Worm (Caenorhabditis elegans) whole organism, young adult: ENCODE measurements around the gene B0310.1.
A peak's percentile ranks its signal among the peaks of the same experiment; 100 is the strongest.

Source experiments
- B0019.2 ChIP-seq: fragments of 200-800 bp; sonication (Bioruptor generic); conservative IDR thresholded peaks from 2 replicates; pipeline ENCODE4 v1.3.6; 2022; ENCODE audit warnings: missing genetic modification reagents, missing genetic modification characterization, missing compliant biosample characterization
- B0035.1 ChIP-seq: sonication (generic microtip); optimal IDR thresholded peaks from 2 replicates; lab custom pipeline; 2016; ENCODE audit warnings: missing genetic modification characterization, mild to moderate bottlenecking, missing compliant biosample characterization, missing genotype, missing genetic modification reagents
- C06A6.2 ChIP-seq: fragments of 200-800 bp; sonication (Bioruptor generic); conservative IDR thresholded peaks from 2 replicates; pipeline ENCODE4 v1.3.6; 2022; ENCODE audit warnings: missing genetic modification characterization, missing compliant biosample characterization
- D2030.7 ChIP-seq: fragments of 200-800 bp; sonication (Bioruptor generic); IDR thresholded peaks from 2 replicates; pipeline ENCODE4 v1.3.6; 2022; ENCODE audit warnings: missing genetic modification reagents, missing genetic modification characterization, missing compliant biosample characterization
- F37B4.10 ChIP-seq: fragments of 200-800 bp; sonication (Bioruptor generic); IDR thresholded peaks from 2 replicates; pipeline ENCODE4 v1.3.6; 2022; ENCODE audit warnings: missing genetic modification characterization, missing compliant biosample characterization
- F39B2.1 ChIP-seq: fragments of 200-800 bp; sonication (Bioruptor generic); IDR thresholded peaks from 2 replicates; pipeline ENCODE4 v1.3.6; 2022; ENCODE audit warnings: missing genetic modification reagents, missing genetic modification characterization, missing compliant biosample characterization
- aptf-2 ChIP-seq: fragments of 200-800 bp; sonication (Bioruptor generic); conservative IDR thresholded peaks from 2 replicates; pipeline ENCODE4 v1.3.6; 2022; ENCODE audit warnings: missing genetic modification reagents, missing genetic modification characterization, missing compliant biosample characterization
- bed-1 ChIP-seq: fragments of 200-800 bp; sonication (Bioruptor generic); IDR thresholded peaks from 2 replicates; pipeline ENCODE4 v1.3.6; 2022; ENCODE audit warnings: missing genetic modification reagents, missing genetic modification characterization, missing compliant biosample characterization
- cebp-2 ChIP-seq: fragments of 200-800 bp; sonication (Bioruptor generic); IDR thresholded peaks from 2 replicates; pipeline ENCODE4 v1.3.6; 2022; ENCODE audit warnings: missing genetic modification characterization, missing compliant biosample characterization
- ceh-100 ChIP-seq: fragments of 200-800 bp; sonication (Bioruptor generic); IDR thresholded peaks from 2 replicates; pipeline ENCODE4 v1.3.6; 2022; ENCODE audit warnings: missing genetic modification reagents, missing genetic modification characterization, missing compliant biosample characterization
- ceh-27 ChIP-seq: fragments of 200-800 bp; sonication (Bioruptor generic); optimal IDR thresholded peaks from 2 replicates; lab custom pipeline; 2018; ENCODE audit warnings: mild to moderate bottlenecking, missing genetic modification characterization, moderate library complexity, missing compliant biosample characterization
- ceh-58 ChIP-seq: fragments of 200-800 bp; sonication (Bioruptor generic); IDR thresholded peaks from 2 replicates; pipeline ENCODE4 v1.3.6; 2022; ENCODE audit warnings: missing genetic modification characterization, missing compliant biosample characterization
- chd-7 ChIP-seq: sonication (generic microtip); optimal IDR thresholded peaks from 2 replicates; lab custom pipeline; 2016; ENCODE audit warnings: mild to moderate bottlenecking, missing genetic modification characterization, moderate library complexity, missing compliant biosample characterization
- dpl-1 ChIP-seq: fragments of 150-350 bp; optimal IDR thresholded peaks from 2 replicates; lab custom pipeline; 2014; ENCODE audit warnings: missing biosample characterization, missing genetic modification reagents, missing genetic modification characterization
- egl-44 ChIP-seq: fragments of 200-800 bp; sonication (Bioruptor generic); IDR thresholded peaks from 2 replicates; pipeline ENCODE4 v1.3.6; 2022; ENCODE audit warnings: missing genetic modification reagents, missing genetic modification characterization, missing compliant biosample characterization
- egrh-3 ChIP-seq: fragments of 200-800 bp; sonication (Bioruptor generic); IDR thresholded peaks from 2 replicates; pipeline ENCODE4 v1.3.6; 2022; ENCODE audit warnings: missing genetic modification reagents, missing genetic modification characterization, missing compliant biosample characterization
- him-1 ChIP-seq: sonication (generic microtip); optimal IDR thresholded peaks from 2 replicates; lab custom pipeline; 2016; ENCODE audit warnings: missing genotype, missing genetic modification reagents, missing genetic modification characterization, missing compliant biosample characterization
- hmg-1.2 ChIP-seq: fragments of 200-800 bp; sonication (Bioruptor generic); IDR thresholded peaks from 2 replicates; pipeline ENCODE4 v1.3.6; 2022; ENCODE audit warnings: missing genetic modification reagents, missing genetic modification characterization, missing compliant biosample characterization
- lag-1 ChIP-seq: fragments of 200-800 bp; sonication (Bioruptor generic); IDR thresholded peaks from 2 replicates; pipeline ENCODE4 v1.3.6; 2022; ENCODE audit warnings: missing genetic modification reagents, missing genetic modification characterization, missing compliant biosample characterization
- let-607 ChIP-seq, 2 experiments: fragments of 200-800 bp in 1 of 2; sonication (Bioruptor generic) in 1 of 2; sonication (generic microtip) in 1 of 2; optimal IDR thresholded peaks; 2 replicates each; lab custom pipeline; 2016 to 2018; ENCODE audit warnings: mild to moderate bottlenecking in 2 of 2, missing compliant biosample characterization in 2 of 2, missing genetic modification characterization in 2 of 2, moderate library complexity in 2 of 2, missing genotype in 1 of 2
- lin-40 ChIP-seq: sonication (generic microtip); optimal IDR thresholded peaks from 2 replicates; lab custom pipeline; 2016; ENCODE audit warnings: missing genetic modification characterization, mild to moderate bottlenecking, missing compliant biosample characterization, missing genotype, missing genetic modification reagents
- lin-54 ChIP-seq: fragments of 200-800 bp; sonication (Bioruptor generic); optimal IDR thresholded peaks from 2 replicates; lab custom pipeline; 2018; ENCODE audit warnings: mild to moderate bottlenecking, missing genetic modification characterization, missing compliant biosample characterization
- lir-1 ChIP-seq: fragments of 200-800 bp; sonication (Bioruptor generic); conservative IDR thresholded peaks from 2 replicates; pipeline ENCODE4 v1.3.6; 2022; ENCODE audit warnings: missing genetic modification reagents, missing genetic modification characterization, missing compliant biosample characterization
- madf-3 ChIP-seq: fragments of 200-800 bp; sonication (Bioruptor generic); IDR thresholded peaks from 2 replicates; pipeline ENCODE4 v1.3.6; 2022; ENCODE audit warnings: missing genetic modification reagents, missing genetic modification characterization, missing compliant biosample characterization
- nhr-120 ChIP-seq: fragments of 200-800 bp; sonication (Bioruptor generic); IDR thresholded peaks from 2 replicates; pipeline ENCODE4 v1.3.6; 2022; ENCODE audit warnings: missing genetic modification characterization, missing compliant biosample characterization
- rec-8 ChIP-seq, 2 experiments: sonication (generic microtip); optimal IDR thresholded peaks; 2 replicates each; lab custom pipeline; 2016; ENCODE audit warnings: mild to moderate bottlenecking in 2 of 2, missing genetic modification characterization in 2 of 2, missing genetic modification reagents in 2 of 2, missing genotype in 2 of 2, missing biosample characterization in 1 of 2, missing compliant biosample characterization in 1 of 2, moderate library complexity in 1 of 2
- repo-1 ChIP-seq: sonication (generic microtip); optimal IDR thresholded peaks from 2 replicates; lab custom pipeline; 2017; ENCODE audit warnings: mild to moderate bottlenecking, missing genetic modification characterization, missing compliant biosample characterization
- snpc-4 ChIP-seq, 5 experiments: fragments of 150-350 bp in 1 of 5; sonication (generic microtip) in 4 of 5; optimal IDR thresholded peaks; 2 replicates each; lab custom pipeline; 2014 to 2018; ENCODE audit warnings: missing genetic modification characterization in 5 of 5, missing biosample characterization in 3 of 5, antibody characterized with exemption in 2 of 5, mild to moderate bottlenecking in 2 of 5, missing compliant biosample characterization in 2 of 5, missing genotype in 2 of 5, moderate library complexity in 2 of 5, missing genetic modification reagents in 1 of 5
- somi-1 ChIP-seq: fragments of 200-800 bp; sonication (Bioruptor generic); optimal IDR thresholded peaks from 2 replicates; lab custom pipeline; 2018; ENCODE audit warnings: mild to moderate bottlenecking, missing genetic modification characterization, missing compliant biosample characterization
- sptf-2 ChIP-seq: fragments of 200-800 bp; sonication (Bioruptor generic); optimal IDR thresholded peaks from 2 replicates; lab custom pipeline; 2018; ENCODE audit warnings: mild to moderate bottlenecking, missing genetic modification characterization, missing compliant biosample characterization
- tbx-9 ChIP-seq: sonication (generic microtip); optimal IDR thresholded peaks from 2 replicates; lab custom pipeline; 2016; ENCODE audit warnings: borderline replicate concordance, missing genetic modification characterization, inconsistent platforms, missing compliant biosample characterization
- zfh-2 ChIP-seq: fragments of 200-800 bp; sonication (Bioruptor generic); conservative IDR thresholded peaks from 2 replicates; pipeline ENCODE4 v1.3.6; 2022; ENCODE audit warnings: missing genetic modification reagents, missing genetic modification characterization, missing compliant biosample characterization
- ztf-25 ChIP-seq: fragments of 200-800 bp; sonication (Bioruptor generic); IDR thresholded peaks from 2 replicates; pipeline ENCODE4 v1.3.6; 2022; ENCODE audit warnings: missing genetic modification reagents, missing genetic modification characterization, missing compliant biosample characterization
- ztf-3 ChIP-seq: fragments of 200-800 bp; sonication (Bioruptor generic); optimal IDR thresholded peaks from 2 replicates; lab custom pipeline; 2018; ENCODE audit warnings: mild to moderate bottlenecking, missing genetic modification characterization, missing compliant biosample characterization

B0310.1 gene

DNA sequence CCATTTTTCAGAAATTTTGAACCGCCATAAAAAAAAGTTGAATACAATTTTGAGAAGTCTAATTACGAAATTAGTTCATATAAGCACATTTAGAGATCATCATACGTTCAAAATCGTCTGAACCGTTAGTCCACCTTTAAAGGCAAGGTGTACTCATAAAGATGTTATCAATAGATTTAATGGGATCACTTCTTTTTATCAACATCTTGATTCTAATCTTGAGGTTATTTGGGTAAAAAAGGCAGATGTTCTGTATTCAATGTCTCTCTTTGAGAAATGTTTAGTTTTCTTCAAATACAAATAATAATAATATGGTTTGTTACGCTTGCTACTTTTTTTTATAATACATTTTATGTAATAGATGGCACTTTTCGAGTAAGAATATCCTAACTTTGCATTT, 33.7 kb upstream of the B0310.1 start:
- no peak for TF ChIP-seq let-607 (tag; optimal IDR thresholded peaks at IDR 0.05; lab: Kevin White, UChicago)
- TF ChIP-seq nhr-120: no peak
- no peak for TF ChIP-seq repo-1
- TF ChIP-seq, all 124 proteins: peak for 0

DNA sequence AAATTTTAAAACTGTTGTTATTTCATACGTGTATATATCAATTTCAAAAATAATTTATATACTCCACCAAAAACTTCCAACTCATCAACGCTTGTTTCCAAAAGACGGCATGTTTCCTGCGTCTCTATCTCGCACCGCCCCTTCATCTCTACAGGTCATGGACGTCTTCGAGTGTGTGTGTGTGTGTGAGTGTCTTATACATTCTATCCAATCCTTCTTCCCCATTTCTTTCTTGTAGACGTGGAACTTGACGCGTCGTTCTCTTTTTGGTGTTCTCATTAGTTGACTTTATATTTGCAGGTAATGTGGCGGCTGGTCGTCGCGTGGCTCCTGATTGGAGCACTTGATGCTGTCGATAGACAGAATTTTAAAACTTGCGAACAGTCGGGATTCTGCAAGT, 32.7 kb upstream of the B0310.1 start, which contains the start of gene aagr-4:
TSS of gene aagr-4 (plus strand) at position 301 of the 400 bp plus-strand sequence.
- TF ChIP-seq sptf-2 (GFP tag; lab: Kevin White, UChicago) (no peak), hmg-1.2 (GFP tag; lab: Robert Waterston, UW) (no peak), lin-54 (GFP tag; lab: Kevin White, UChicago) (no peak), madf-3 (GFP tag; lab: Robert Waterston, UW) (no peak), B0035.1 (no peak), him-1 (tag; lab: Kevin White, UChicago) (no peak), ceh-27 (GFP tag; lab: Kevin White, UChicago) (no peak), ztf-3 (GFP tag; lab: Kevin White, UChicago) (no peak), lin-40 (tag; lab: Kevin White, UChicago) (no peak), ztf-25 (GFP tag; lab: Robert Waterston, UW) (no peak), snpc-4 (GFP tag; optimal IDR thresholded peaks at IDR 0.05; lab: Kevin White, UChicago) (no peak), snpc-4 (tag; optimal IDR thresholded peaks at IDR 0.05; lab: Kevin White, UChicago) (no peak), rec-8 (tag; optimal IDR thresholded peaks at IDR 0.05; lab: Kevin White, UChicago) (no peak), lir-1 (GFP tag; lab: Robert Waterston, UW) (no peak), lag-1 (GFP tag; lab: Robert Waterston, UW) (no peak), dpl-1 (GFP tag; lab: Kevin White, UChicago) (no peak), C06A6.2 (GFP tag; lab: Robert Waterston, UW) (no peak), chd-7 (no peak), F39B2.1 (GFP tag; lab: Robert Waterston, UW) (no peak), ceh-100 (GFP tag; lab: Robert Waterston, UW) (no peak)

DNA sequence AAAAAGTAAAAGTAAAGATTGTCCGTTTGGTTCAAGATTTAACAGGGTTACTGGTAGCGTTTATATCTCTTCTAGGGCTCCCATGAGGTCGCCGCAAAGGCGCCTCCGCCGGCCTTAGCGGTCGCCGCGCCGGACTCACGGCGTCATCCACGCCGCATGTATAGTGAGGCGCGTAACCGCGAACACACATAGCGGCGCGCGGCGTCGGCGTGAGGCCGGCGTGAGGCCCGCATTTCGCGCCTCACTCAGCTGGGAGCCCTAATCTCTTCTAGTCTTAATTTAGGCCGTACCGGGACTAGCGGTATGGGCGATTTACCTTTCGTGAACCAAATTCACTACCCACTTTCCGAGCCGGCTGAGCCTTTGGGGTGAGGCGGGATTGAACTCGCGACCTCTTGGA, 31.4 kb upstream of the B0310.1 start:
- TF ChIP-seq him-1 (tag; lab: Kevin White, UChicago): no peak
- no peak for TF ChIP-seq tbx-9
- no peak for TF ChIP-seq somi-1
- no peak for TF ChIP-seq bed-1 (GFP tag; lab: Robert Waterston, UW)
- peak; percentile 88 for TF ChIP-seq zfh-2 (GFP tag; lab: Robert Waterston, UW)
- peak; percentile 80; the same call in 1 of the 2 replicates for TF ChIP-seq egrh-3 (GFP tag; lab: Robert Waterston, UW)
- TF ChIP-seq sptf-2 (GFP tag; lab: Kevin White, UChicago): peak; percentile 3
- TF ChIP-seq egl-44: peak; percentile 30; the same call in 1 of the 2 replicates
- TF ChIP-seq F37B4.10 (GFP tag; lab: Robert Waterston, UW): 0 out of 2 replicates have a peak, but pooled peaks have one; percentile 37
- 0 out of 2 replicates have a peak, but pooled peaks have one; percentile 45 for TF ChIP-seq cebp-2
- TF ChIP-seq, all 124 proteins: peak for 6

DNA sequence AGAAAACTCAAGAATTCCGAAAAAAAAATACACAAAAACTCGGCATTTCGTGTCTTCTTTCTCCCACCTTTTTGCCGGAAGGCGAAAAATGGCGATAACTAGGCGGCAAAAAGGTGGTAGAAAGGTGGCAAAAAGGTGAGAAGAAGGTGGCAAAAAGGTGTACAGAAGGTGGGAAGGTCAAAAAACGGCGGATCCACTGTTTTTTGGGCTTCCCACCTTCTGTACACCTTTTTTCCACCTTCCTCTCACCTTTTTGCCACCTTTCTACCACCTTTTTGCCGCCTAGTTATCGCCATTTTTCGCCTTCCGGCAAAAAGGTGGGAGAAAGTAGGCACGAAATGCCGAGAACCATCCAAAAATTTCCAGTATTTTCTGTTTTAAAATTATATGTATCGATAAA, 27.1 kb upstream of the B0310.1 start:
- 0 out of 2 replicates have a peak, but pooled peaks have one; percentile 8 for TF ChIP-seq B0019.2 (GFP tag; lab: Robert Waterston, UW)
- TF ChIP-seq bed-1 (GFP tag; lab: Robert Waterston, UW): 0 out of 2 replicates have a peak, but pooled peaks have one; percentile 11
- TF ChIP-seq aptf-2 (GFP tag; lab: Robert Waterston, UW): 0 out of 2 replicates have a peak, but pooled peaks have one; percentile 23
- peak; percentile 26 for TF ChIP-seq D2030.7
- TF ChIP-seq ceh-58: 0 out of 2 replicates have a peak, but pooled peaks have one; percentile 53
- TF ChIP-seq, all 124 proteins: peak for 5; not testable (repeated sequence) for 119
